Fruit fly (Drosophila melanogaster) whole organism, wandering third instar larva: ENCODE measurements around the gene cysu.

Experiments used
- Abd-B ChIP-seq: fragments of >200 bp; optimal IDR thresholded peaks from 2 replicates; lab custom pipeline; 2017; ENCODE audit warnings: missing biosample characterization, missing genetic modification characterization
- CG32264 ChIP-seq: fragments of 200-800 bp; sonication (Bioruptor generic); optimal IDR thresholded peaks from 2 replicates; lab custom pipeline; 2016; ENCODE audit warnings: missing biosample characterization, missing genetic modification characterization
- CG9705 ChIP-seq: fragments of 200-800 bp; sonication (Bioruptor generic); optimal IDR thresholded peaks from 2 replicates; lab custom pipeline; 2018; ENCODE audit warnings: missing biosample characterization, mild to moderate bottlenecking, missing genetic modification characterization
- CrebA ChIP-seq: fragments of 200-800 bp; sonication (Bioruptor generic); optimal IDR thresholded peaks from 2 replicates; lab custom pipeline; 2016; ENCODE audit warnings: missing biosample characterization, mild to moderate bottlenecking, missing genetic modification characterization, borderline replicate concordance
- Dfd ChIP-seq: fragments of >200 bp; optimal IDR thresholded peaks from 2 replicates; lab custom pipeline; 2017; ENCODE audit warnings: missing biosample characterization, missing genetic modification characterization
- Dif ChIP-seq: fragments of 200-275, 200-300 bp; sonication (Bioruptor generic); optimal IDR thresholded peaks from 2 replicates; lab custom pipeline; 2018; ENCODE audit warnings: missing biosample characterization, missing genetic modification characterization; ENCODE audit not compliant: partially characterized antibody
- GATAd ChIP-seq: sonication (Bioruptor generic); optimal IDR thresholded peaks from 2 replicates; lab custom pipeline; 2016; ENCODE audit warnings: missing biosample characterization, missing genetic modification characterization
- HLH106 ChIP-seq: fragments of 200-800 bp; optimal IDR thresholded peaks from 3 replicates; lab custom pipeline; 2019; ENCODE audit warnings: missing biosample characterization, mild to moderate bottlenecking, missing genetic modification characterization, moderate library complexity
- Hnf4 ChIP-seq: fragments of 200-800 bp; sonication (Bioruptor generic); optimal IDR thresholded peaks from 2 replicates; lab custom pipeline; 2016; ENCODE audit warnings: missing biosample characterization, mild to moderate bottlenecking, missing genetic modification characterization
- Hr78 ChIP-seq: fragments of >200 bp; optimal IDR thresholded peaks from 2 replicates; lab custom pipeline; 2017; ENCODE audit warnings: missing biosample characterization, missing genetic modification characterization
- Hr83 ChIP-seq: fragments of 200-300 bp; sonication (Bioruptor generic); optimal IDR thresholded peaks from 2 replicates; lab custom pipeline; 2016; ENCODE audit warnings: missing biosample characterization, mild to moderate bottlenecking, missing genetic modification characterization, moderate library complexity; ENCODE audit not compliant: poor library complexity, severe bottlenecking
- Jra ChIP-seq: sonication (Bioruptor generic); optimal IDR thresholded peaks from 2 replicates; lab custom pipeline; 2016; ENCODE audit warnings: missing biosample characterization, missing genetic modification characterization
- Mio ChIP-seq: sonication (Bioruptor generic); optimal IDR thresholded peaks from 2 replicates; lab custom pipeline; 2016; ENCODE audit warnings: missing biosample characterization, missing genetic modification characterization
- Myc ChIP-seq: fragments of >200 bp; optimal IDR thresholded peaks from 2 replicates; lab custom pipeline; 2017
- N ChIP-seq: fragments of >200 bp; optimal IDR thresholded peaks from 2 replicates; lab custom pipeline; 2018; ENCODE audit warnings: missing biosample characterization, missing external identifiers, missing genetic modification characterization
- OdsH ChIP-seq: fragments of 200-800 bp; sonication (Bioruptor generic); optimal IDR thresholded peaks from 2 replicates; lab custom pipeline; 2016; ENCODE audit warnings: missing biosample characterization, mild to moderate bottlenecking, missing genetic modification characterization
- Rel ChIP-seq, 2 experiments: fragments of 200-800 bp; sonication (Bioruptor generic) in 1 of 2; optimal IDR thresholded peaks; 2 replicates in 1 of 2; 3 replicates in 1 of 2; lab custom pipeline; 2016 to 2019; ENCODE audit warnings: mild to moderate bottlenecking in 2 of 2, missing biosample characterization in 2 of 2, missing genetic modification characterization in 2 of 2, moderate library complexity in 1 of 2
- Sp1 ChIP-seq: fragments of 200-800 bp; sonication (Bioruptor generic); optimal IDR thresholded peaks from 3 replicates; lab custom pipeline; 2019; ENCODE audit warnings: missing biosample characterization, mild to moderate bottlenecking, missing genetic modification characterization, moderate library complexity
- Vsx2 ChIP-seq: fragments of 200-300, 225-300 bp; sonication (Bioruptor generic); optimal IDR thresholded peaks from 2 replicates; lab custom pipeline; 2018; ENCODE audit warnings: missing biosample characterization, missing genetic modification characterization; ENCODE audit not compliant: partially characterized antibody
- br ChIP-seq: fragments of 200-800 bp; sonication (Bioruptor generic); optimal IDR thresholded peaks from 2 replicates; lab custom pipeline; 2016; ENCODE audit warnings: missing biosample characterization, missing genetic modification characterization
- brk ChIP-seq: fragments of 200-800 bp; sonication (Bioruptor generic); optimal IDR thresholded peaks from 2 replicates; lab custom pipeline; 2016; ENCODE audit warnings: missing biosample characterization, mild to moderate bottlenecking, missing genetic modification characterization
- dl ChIP-seq, 2 experiments: fragments of 175-275, 200-275 bp in 1 of 2; fragments of 200-275 bp in 1 of 2; sonication (Bioruptor generic); optimal IDR thresholded peaks; lab custom pipeline; 2018; ENCODE audit warnings: mild to moderate bottlenecking in 2 of 2, missing biosample characterization in 2 of 2, missing genetic modification characterization in 2 of 2, moderate library complexity in 2 of 2; ENCODE audit not compliant: partially characterized antibody in 2 of 2, insufficient read depth in 1 of 2
- dmrt93B ChIP-seq: fragments of 200-800 bp; sonication (Bioruptor generic); optimal IDR thresholded peaks from 2 replicates; lab custom pipeline; 2018; ENCODE audit warnings: missing biosample characterization, mild to moderate bottlenecking, missing genetic modification characterization
- dsf ChIP-seq: sonication (Bioruptor generic); optimal IDR thresholded peaks from 2 replicates; lab custom pipeline; 2016; ENCODE audit warnings: missing biosample characterization, missing genetic modification characterization, borderline replicate concordance
- ey ChIP-seq: fragments of 200-800 bp; sonication (Bioruptor generic); optimal IDR thresholded peaks from 2 replicates; lab custom pipeline; 2016; ENCODE audit warnings: missing biosample characterization, missing genetic modification characterization
- foxo ChIP-seq, 2 experiments: fragments of 200-800 bp; sonication (Bioruptor generic); optimal IDR thresholded peaks; 2 replicates in 1 of 2; 3 replicates in 1 of 2; lab custom pipeline; 2016 to 2017; ENCODE audit warnings: missing biosample characterization in 2 of 2, missing genetic modification characterization in 2 of 2
- fru ChIP-seq: fragments of 200-800 bp; sonication (Bioruptor generic); optimal IDR thresholded peaks from 3 replicates; lab custom pipeline; 2016; ENCODE audit warnings: missing biosample characterization, mild to moderate bottlenecking, missing genetic modification characterization
- h ChIP-seq: fragments of 200-800 bp; sonication (Bioruptor generic); optimal IDR thresholded peaks from 3 replicates; lab custom pipeline; 2016; ENCODE audit warnings: missing biosample characterization, mild to moderate bottlenecking, missing genetic modification characterization
- jim ChIP-seq: fragments of 175-275, 200-325 bp; sonication (Bioruptor generic); optimal IDR thresholded peaks from 2 replicates; lab custom pipeline; 2016; ENCODE audit warnings: missing biosample characterization, mild to moderate bottlenecking, missing genetic modification characterization
- lola ChIP-seq: fragments of >200 bp; optimal IDR thresholded peaks from 2 replicates; lab custom pipeline; 2017; ENCODE audit warnings: missing biosample characterization, missing genetic modification characterization
- pan ChIP-seq: fragments of >200 bp; optimal IDR thresholded peaks from 2 replicates; lab custom pipeline; 2017
- psq ChIP-seq: fragments of 200-800 bp; sonication (Bioruptor generic); optimal IDR thresholded peaks from 3 replicates; lab custom pipeline; 2017; ENCODE audit warnings: missing biosample characterization, mild to moderate bottlenecking, missing genetic modification characterization, moderate library complexity
- rgr ChIP-seq: fragments of 200-800 bp; sonication (Bioruptor generic); optimal IDR thresholded peaks from 3 replicates; lab custom pipeline; 2016; ENCODE audit warnings: missing biosample characterization, mild to moderate bottlenecking, missing genetic modification characterization
- sage ChIP-seq: fragments of 200-800 bp; sonication (Bioruptor generic); optimal IDR thresholded peaks from 2 replicates; lab custom pipeline; 2016; ENCODE audit warnings: missing biosample characterization, mild to moderate bottlenecking, missing genetic modification characterization
- sv ChIP-seq: fragments of 200-800 bp; sonication (Bioruptor generic); optimal IDR thresholded peaks from 3 replicates; lab custom pipeline; 2016; ENCODE audit warnings: missing biosample characterization, missing genetic modification characterization
- tai ChIP-seq: sonication (Bioruptor generic); optimal IDR thresholded peaks from 2 replicates; lab custom pipeline; 2016; ENCODE audit warnings: missing biosample characterization, missing genetic modification characterization
- usp ChIP-seq: fragments of >200 bp; optimal IDR thresholded peaks from 2 replicates; lab custom pipeline; 2017; ENCODE audit warnings: missing biosample characterization, missing genetic modification characterization
- woc ChIP-seq: sonication (Bioruptor generic); optimal IDR thresholded peaks from 2 replicates; lab custom pipeline; 2016; ENCODE audit warnings: missing biosample characterization, mild to moderate bottlenecking, missing genetic modification characterization

cysu gene

dm6 chr3R:17386168-17386819 is 39.3 kb upstream of the cysu start (continued):
- TF ChIP-seq Hr83: no peak
- peak; percentile 69 for TF ChIP-seq ey (GFP tag; lab: Kevin White, UChicago)
- TF ChIP-seq Myc: no peak
- no peak for TF ChIP-seq lola (GFP tag; lab: Kevin White, UChicago)

DNA sequence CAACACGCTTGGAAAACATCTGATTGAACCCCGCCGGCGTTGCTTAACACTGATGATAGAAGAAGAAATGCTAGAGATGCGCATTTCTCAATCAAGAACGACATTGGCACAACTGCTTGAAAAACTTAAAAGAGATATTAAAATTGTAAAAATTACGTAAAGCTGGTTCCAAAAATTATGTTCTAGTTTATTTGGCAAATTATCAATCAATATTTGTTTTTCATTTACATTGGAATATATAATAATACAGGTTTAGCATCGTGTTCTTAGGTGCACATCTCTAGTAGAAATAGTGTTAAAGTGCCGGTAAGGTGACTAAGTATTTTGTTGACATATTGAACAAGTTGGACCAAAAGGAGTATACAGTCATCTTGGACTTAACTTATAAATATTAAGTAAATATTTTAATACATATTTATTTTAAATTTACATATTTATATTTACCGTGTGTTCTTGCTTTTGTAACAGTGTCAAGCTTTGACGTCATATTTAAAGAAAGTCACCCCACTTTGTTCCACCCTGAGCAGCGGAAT is 34.2 kb upstream of the cysu start, which contains the start of the genes Brf and sds22:
Gene Brf (minus strand): TSS at position 25 of the 533 bp plus-strand sequence.
Gene sds22 (plus strand): TSS at position 282 of the 533 bp plus-strand sequence.
- TF ChIP-seq pan (no peak), N (GFP tag; lab: Kevin White, UChicago) (no peak), dsf (GFP tag; lab: Kevin White, UChicago) (peak; percentile 91), usp (GFP tag; lab: Kevin White, UChicago) (no peak), OdsH (GFP tag; lab: Kevin White, UChicago) (peak; percentile 95), lola (GFP tag; lab: Kevin White, UChicago) (no peak), Hr83 (peak; percentile 60), brk (peak; percentile 97), Rel (GFP tag; optimal IDR thresholded peaks at IDR 0.05; lab: Kevin White, UChicago) (peak; percentile 18), Rel (tag; optimal IDR thresholded peaks at IDR 0.05; lab: Kevin White, UChicago) (peak; percentile 79), br (peak; percentile 95), rgr (GFP tag; lab: Kevin White, UChicago) (peak; percentile 97), GATAd (GFP tag; lab: Kevin White, UChicago) (peak; percentile 93), Hr78 (GFP tag; lab: Kevin White, UChicago) (no peak), CrebA (GFP tag; lab: Kevin White, UChicago) (no peak), Hnf4 (GFP tag; lab: Kevin White, UChicago) (peak; percentile 97), HLH106 (peak; percentile 97), woc (GFP tag; lab: Kevin White, UChicago) (peak; percentile 98), foxo (GFP tag; optimal IDR thresholded peaks at IDR 0.05; lab: Kevin White, UChicago) (peak; percentile 45 to 97), ey (GFP tag; lab: Kevin White, UChicago) (peak; percentile 96), Dfd (GFP tag; lab: Kevin White, UChicago) (peak; percentile 79), Jra (GFP tag; lab: Kevin White, UChicago) (peak; percentile 94), jim (GFP tag; lab: Kevin White, UChicago) (peak; percentile 8), CG9705 (GFP tag; lab: Kevin White, UChicago) (peak; percentile 95), tai (GFP tag; lab: Kevin White, UChicago) (peak; percentile 97), sage (GFP tag; lab: Kevin White, UChicago) (peak; percentile 89), Abd-B (GFP tag; lab: Kevin White, UChicago) (no peak), psq (peak; percentile 94), Myc (peak; percentile 47), sv (GFP tag; lab: Kevin White, UChicago) (peak; percentile 97), CG32264 (GFP tag; lab: Kevin White, UChicago) (peak; percentile 92), Vsx2 (GFP tag; lab: Kevin White, UChicago) (no peak), Dif (GFP tag; lab: Kevin White, UChicago) (no peak), Mio (peak; percentile 76), dl (GFP tag; optimal IDR thresholded peaks at IDR 0.05; lab: Kevin White, UChicago; ENCODE audit: insufficient read depth in 1 of 2, partially characterized antibody in 2 of 2) (no peak), h (peak; percentile 97), Sp1 (peak; percentile 95), dmrt93B (GFP tag; lab: Kevin White, UChicago) (peak; percentile 93), fru (GFP tag; lab: Kevin White, UChicago) (peak; percentile 95)
